Fruit fly (Drosophila melanogaster): Measurements from ENCODE around the gene CG15279.

- TF ChIP-seq Ets98B (GFP tag; IDR thresholded peaks at IDR 0.05) (no peak), CG4496 (GFP tag; IDR thresholded peaks at IDR 0.05) (no peak), CG14655 (GFP tag; optimal IDR thresholded peaks at IDR 0.05) (no peak)
These were observed 9.5 kb downstream of the CG15279 start, which contains the start of gene CG42682 for dm6 chr2L:14842058-14842457.
